Worm (Caenorhabditis elegans) whole organism, L4 larva: ENCODE data around the gene cox-6A.

ENCODE experiments used
- F10B5.3 ChIP-seq: sonication (generic microtip); optimal IDR thresholded peaks from 2 replicates; lab custom pipeline; 2016; ENCODE audit warnings: mild to moderate bottlenecking, missing genetic modification characterization, missing compliant biosample characterization
- F26F4.8 ChIP-seq: fragments of 200-800 bp; sonication (Bioruptor generic); conservative IDR thresholded peaks from 2 replicates; pipeline ENCODE4 v1.3.6; 2022; ENCODE audit warnings: missing genetic modification characterization, missing compliant biosample characterization
- R02D3.7 ChIP-seq: fragments of 150-350 bp; sonication (generic microtip); optimal IDR thresholded peaks from 3 replicates; lab custom pipeline; 2014; ENCODE audit warnings: missing biosample characterization, missing genetic modification characterization
- T26A8.4 ChIP-seq: fragments of 200-800 bp; sonication (Bioruptor generic); IDR thresholded peaks from 2 replicates; pipeline ENCODE4 v1.3.6; 2022; ENCODE audit warnings: missing genetic modification characterization, missing compliant biosample characterization
- ZK546.5 ChIP-seq, 2 experiments: sonication (generic microtip); optimal IDR thresholded peaks; 2 replicates each; lab custom pipeline; 2017; ENCODE audit warnings: missing biosample characterization in 2 of 2, missing genetic modification characterization in 2 of 2
- aha-1 ChIP-seq: fragments of 150-350 bp; peaks from one replicate; lab custom pipeline; 2014; ENCODE audit warnings: missing biosample characterization, missing genetic modification characterization
- aly-2 ChIP-seq: sonication (generic microtip); optimal IDR thresholded peaks from 2 replicates; lab custom pipeline; 2018; ENCODE audit warnings: missing biosample characterization, missing genetic modification characterization
- ama-1 ChIP-seq: fragments of 150-350 bp; optimal IDR thresholded peaks from 2 replicates; lab custom pipeline; 2014; ENCODE audit warnings: inconsistent platforms, mixed read lengths
- attf-4 ChIP-seq: sonication (generic microtip); optimal IDR thresholded peaks from 3 replicates; lab custom pipeline; 2017; ENCODE audit warnings: missing biosample characterization, missing genetic modification characterization
- ceh-82 ChIP-seq: sonication (generic microtip); optimal IDR thresholded peaks from 2 replicates; lab custom pipeline; 2017; ENCODE audit warnings: missing biosample characterization, missing genetic modification characterization
- ces-1 ChIP-seq: fragments of 150-350 bp; sonication (generic microtip); optimal IDR thresholded peaks from 4 replicates; lab custom pipeline; 2014; ENCODE audit warnings: missing biosample characterization, missing genetic modification reagents, missing genetic modification characterization
- cey-2 ChIP-seq: sonication (generic microtip); optimal IDR thresholded peaks from 3 replicates; lab custom pipeline; 2017; ENCODE audit warnings: missing genetic modification characterization, mild to moderate bottlenecking, missing compliant biosample characterization, antibody characterized with exemption, borderline replicate concordance; ENCODE audit not compliant: insufficient read depth
- ctbp-1 ChIP-seq: fragments of 200-800 bp; sonication (Bioruptor generic); IDR thresholded peaks from 2 replicates; pipeline ENCODE4 v1.3.6; 2022; ENCODE audit warnings: missing genetic modification reagents, missing genetic modification characterization, missing compliant biosample characterization
- daf-12 ChIP-seq: fragments of 150-350 bp; optimal IDR thresholded peaks from 2 replicates; lab custom pipeline; 2014; ENCODE audit warnings: missing biosample characterization, missing genetic modification reagents, missing genetic modification characterization
- daf-16 ChIP-seq, 3 experiments: sonication (generic microtip); optimal IDR thresholded peaks; 2 replicates each; lab custom pipeline; 2016 to 2017; ENCODE audit warnings: missing genetic modification characterization in 3 of 3, missing genetic modification reagents in 3 of 3, mild to moderate bottlenecking in 2 of 3, missing compliant biosample characterization in 2 of 3, missing biosample characterization in 1 of 3, moderate library complexity in 1 of 3
- dmd-6 ChIP-seq: fragments of 200-800 bp; sonication (Bioruptor generic); IDR thresholded peaks from 2 replicates; pipeline ENCODE4 v1.3.6; 2022; ENCODE audit warnings: missing genetic modification reagents, missing genetic modification characterization, missing compliant biosample characterization
- dpl-1 ChIP-seq: fragments of 150-350 bp; optimal IDR thresholded peaks from 2 replicates; lab custom pipeline; 2014; ENCODE audit warnings: missing biosample characterization, missing genetic modification reagents, missing genetic modification characterization
- dve-1 ChIP-seq: sonication (generic microtip); optimal IDR thresholded peaks from 2 replicates; lab custom pipeline; 2017; ENCODE audit warnings: antibody characterized with exemption, mild to moderate bottlenecking, missing genetic modification characterization, missing compliant biosample characterization; ENCODE audit not compliant: insufficient read depth
- egl-27 ChIP-seq: sonication (generic microtip); optimal IDR thresholded peaks from 3 replicates; lab custom pipeline; 2017; ENCODE audit warnings: missing biosample characterization, missing genetic modification reagents, missing genetic modification characterization
- fos-1 ChIP-seq: fragments of 150-350 bp; optimal IDR thresholded peaks from 2 replicates; lab custom pipeline; 2014; ENCODE audit warnings: missing biosample characterization, missing genetic modification characterization
- gei-8 ChIP-seq: fragments of 200-800 bp; sonication (Bioruptor generic); optimal IDR thresholded peaks from 2 replicates; lab custom pipeline; 2018; ENCODE audit warnings: mild to moderate bottlenecking, missing genetic modification characterization, missing compliant biosample characterization
- hif-1 ChIP-seq, 2 experiments: sonication (generic microtip); optimal IDR thresholded peaks; 2 replicates each; lab custom pipeline; 2016 to 2017; ENCODE audit warnings: missing compliant biosample characterization in 2 of 2, missing genetic modification characterization in 2 of 2, missing genetic modification reagents in 2 of 2, missing genotype in 2 of 2, mild to moderate bottlenecking in 1 of 2
- hlh-11 ChIP-seq: fragments of 200-800 bp; sonication (Bioruptor generic); optimal IDR thresholded peaks from 2 replicates; lab custom pipeline; 2018; ENCODE audit warnings: mild to moderate bottlenecking, missing genetic modification characterization, missing compliant biosample characterization
- hmg-1.1 ChIP-seq: fragments of 200-800 bp; sonication (Bioruptor generic); IDR thresholded peaks from 2 replicates; pipeline ENCODE4 v1.3.6; 2022; ENCODE audit warnings: missing genetic modification reagents, missing genetic modification characterization, missing compliant biosample characterization
- jun-1 ChIP-seq: fragments of 150-350 bp; optimal IDR thresholded peaks from 2 replicates; lab custom pipeline; 2014; ENCODE audit warnings: missing biosample characterization, missing genetic modification reagents, missing genetic modification characterization
- lim-7 ChIP-seq: fragments of 200-800 bp; sonication (Bioruptor generic); IDR thresholded peaks from 2 replicates; pipeline ENCODE4 v1.3.6; 2022; ENCODE audit warnings: missing genetic modification characterization, missing compliant biosample characterization
- lin-13 ChIP-seq: fragments of 150-350 bp; optimal IDR thresholded peaks from 2 replicates; lab custom pipeline; 2014; ENCODE audit warnings: missing biosample characterization, missing genetic modification reagents, missing genetic modification characterization
- mdl-1 ChIP-seq, 2 experiments: fragments of 150-350 bp in 1 of 2; sonication (generic microtip) in 1 of 2; optimal IDR thresholded peaks; 2 replicates each; lab custom pipeline; 2014 to 2017; ENCODE audit warnings: missing biosample characterization in 2 of 2, missing genetic modification characterization in 2 of 2
- mep-1 ChIP-seq: fragments of 150-350 bp; sonication (generic microtip); optimal IDR thresholded peaks from 3 replicates; lab custom pipeline; 2014; ENCODE audit warnings: missing biosample characterization, missing genetic modification characterization
- mxl-2 ChIP-seq: fragments of 200-800 bp; sonication (Bioruptor generic); conservative IDR thresholded peaks from 2 replicates; pipeline ENCODE4 v1.3.6; 2022; ENCODE audit warnings: missing genetic modification reagents, missing genetic modification characterization, missing compliant biosample characterization
- nhr-25 ChIP-seq: sonication (generic microtip); optimal IDR thresholded peaks from 2 replicates; lab custom pipeline; 2017; ENCODE audit warnings: missing genetic modification characterization, mild to moderate bottlenecking, missing compliant biosample characterization, antibody characterized with exemption, moderate library complexity, borderline replicate concordance; ENCODE audit not compliant: insufficient read depth
- nhr-48 ChIP-seq: sonication (generic microtip); optimal IDR thresholded peaks from 2 replicates; lab custom pipeline; 2016; ENCODE audit warnings: mild to moderate bottlenecking, missing genetic modification characterization, missing compliant biosample characterization
- nhr-6 ChIP-seq: fragments of 150-350 bp; optimal IDR thresholded peaks from 2 replicates; lab custom pipeline; 2014; ENCODE audit warnings: missing biosample characterization, missing genetic modification characterization
- nhr-76 ChIP-seq: fragments of 150-350 bp; optimal IDR thresholded peaks from 2 replicates; lab custom pipeline; 2014; ENCODE audit warnings: missing biosample characterization, missing genetic modification characterization
- pha-4 ChIP-seq, 2 experiments: fragments of 150-350 bp in 1 of 2; fragments of 200-800 bp in 1 of 2; sonication (Bioruptor generic) in 1 of 2; IDR thresholded peaks in 1 of 2; optimal IDR thresholded peaks in 1 of 2; 2 replicates each; pipeline versions ENCODE4 v1.3.6 to Lab custom; 2014 to 2022; ENCODE audit warnings: missing genetic modification characterization in 2 of 2, missing genetic modification reagents in 2 of 2, missing biosample characterization in 1 of 2, missing compliant biosample characterization in 1 of 2
- pqm-1 ChIP-seq: sonication (generic microtip); optimal IDR thresholded peaks from 2 replicates; lab custom pipeline; 2017; ENCODE audit warnings: missing biosample characterization, missing genetic modification characterization
- rbr-2 ChIP-seq: sonication (generic microtip); optimal IDR thresholded peaks from 2 replicates; lab custom pipeline; 2016; ENCODE audit warnings: missing genotype, missing genetic modification characterization, missing compliant biosample characterization
- saeg-2 ChIP-seq: fragments of 200-800 bp; sonication (Bioruptor generic); IDR thresholded peaks from 2 replicates; pipeline ENCODE4 v1.3.6; 2022; ENCODE audit warnings: missing genetic modification reagents, missing genetic modification characterization, missing compliant biosample characterization
- set-16 ChIP-seq: fragments of 200-800 bp; sonication (Bioruptor generic); IDR thresholded peaks from 2 replicates; pipeline ENCODE4 v1.3.6; 2022; ENCODE audit warnings: missing genetic modification reagents, missing genetic modification characterization, missing compliant biosample characterization
- spr-3 ChIP-seq: fragments of 200-800 bp; sonication (Bioruptor generic); optimal IDR thresholded peaks from 2 replicates; lab custom pipeline; 2018; ENCODE audit warnings: mild to moderate bottlenecking, missing genetic modification characterization, missing compliant biosample characterization
- tag-97 ChIP-seq: fragments of 200-800 bp; sonication (Bioruptor generic); IDR thresholded peaks from 2 replicates; pipeline ENCODE4 v1.3.6; 2022; ENCODE audit warnings: missing genetic modification characterization, missing compliant biosample characterization
- tra-1 ChIP-seq: fragments of 200-800 bp; sonication (Bioruptor generic); IDR thresholded peaks from 2 replicates; pipeline ENCODE4 v1.3.6; 2022; ENCODE audit warnings: missing genetic modification reagents, missing genetic modification characterization, missing compliant biosample characterization
- unc-130 ChIP-seq: sonication (generic microtip); optimal IDR thresholded peaks from 2 replicates; lab custom pipeline; 2016; ENCODE audit warnings: missing genetic modification reagents, missing genetic modification characterization, missing compliant biosample characterization
- unc-62 ChIP-seq, 3 experiments: fragments of 150-350 bp in 1 of 3; sonication (generic microtip); optimal IDR thresholded peaks in 2 of 3; peaks in 1 of 3; 1 replicate in 1 of 3; 2 replicates in 2 of 3; lab custom pipeline; 2014 to 2017; ENCODE audit warnings: missing biosample characterization in 3 of 3, missing genetic modification characterization in 3 of 3, missing genetic modification reagents in 3 of 3, missing genotype in 1 of 3
- vab-7 ChIP-seq: fragments of 200-800 bp; sonication (Bioruptor generic); IDR thresholded peaks from 2 replicates; pipeline ENCODE4 v1.3.6; 2022; ENCODE audit warnings: missing genetic modification reagents, missing genetic modification characterization, missing compliant biosample characterization
- zfp-3 ChIP-seq: fragments of 200-800 bp; sonication (Bioruptor generic); conservative IDR thresholded peaks from 2 replicates; pipeline ENCODE4 v1.3.6; 2022; ENCODE audit warnings: missing genetic modification reagents, missing genetic modification characterization, missing compliant biosample characterization
- zip-11 ChIP-seq: fragments of 200-800 bp; sonication (Bioruptor generic); IDR thresholded peaks from 2 replicates; pipeline ENCODE4 v1.3.6; 2022; ENCODE audit warnings: missing genetic modification characterization, missing compliant biosample characterization

cox-6A gene

ce11 chrIII:5089489-5089888, 8.0 kb downstream of the cox-6A start (continued):
- no peak for TF ChIP-seq rbr-2 (tag; lab: Kevin White, UChicago)
- TF ChIP-seq set-16 (GFP tag; lab: Robert Waterston, UW): no peak
- no peak for TF ChIP-seq nhr-6 (tag; lab: Kevin White, UChicago)
- TF ChIP-seq egl-27 (tag; lab: Kevin White, UChicago): no peak
- TF ChIP-seq ceh-82: no peak
- TF ChIP-seq ZK546.5 (tag; optimal IDR thresholded peaks at IDR 0.05; lab: Kevin White, UChicago): no peak
- no peak for TF ChIP-seq hmg-1.1 (GFP tag; lab: Robert Waterston, UW)
- no peak for TF ChIP-seq tag-97
- TF ChIP-seq gei-8 (GFP tag; lab: Kevin White, UChicago): no peak
- peak; percentile 6 to 51 for TF ChIP-seq mdl-1 (tag; optimal IDR thresholded peaks at IDR 0.05; lab: Kevin White, UChicago)
- TF ChIP-seq R02D3.7 (tag; lab: Kevin White, UChicago): no peak
- peak; percentile 36 for TF ChIP-seq nhr-48 (tag; lab: Kevin White, UChicago)
- TF ChIP-seq daf-12 (tag; lab: Kevin White, UChicago): no peak
- no peak for TF ChIP-seq mep-1 (tag; lab: Kevin White, UChicago)
- TF ChIP-seq cey-2 (tag; lab: Kevin White, UChicago): no peak
- TF ChIP-seq lim-7 (GFP tag; lab: Robert Waterston, UW): no peak
- no peak for TF ChIP-seq ces-1 (GFP tag; lab: Kevin White, UChicago)
- TF ChIP-seq, all 104 proteins: peak for 7

- no peak for TF ChIP-seq lin-13 (GFP tag; lab: Kevin White, UChicago)
- TF ChIP-seq hlh-11: no peak
- TF ChIP-seq nhr-6 (tag; lab: Kevin White, UChicago): no peak
- no peak for TF ChIP-seq F26F4.8 (GFP tag; lab: Robert Waterston, UW)
- TF ChIP-seq unc-62 (GFP tag; optimal IDR thresholded peaks at IDR 0.05 in 1 of 2; lab: Kevin White, UChicago): no peak
- TF ChIP-seq unc-62 (tag; optimal IDR thresholded peaks at IDR 0.05; lab: Kevin White, UChicago): no peak
- TF ChIP-seq aha-1: peak; percentile 92
- TF ChIP-seq fos-1: no peak
- no peak for TF ChIP-seq dve-1 (tag; lab: Kevin White, UChicago)
- peak; percentile 66; the same call in 1 of the 2 replicates for TF ChIP-seq zfp-3
- TF ChIP-seq ctbp-1 (GFP tag; lab: Robert Waterston, UW): no peak
- no peak for TF ChIP-seq pqm-1 (tag; lab: Kevin White, UChicago)
- TF ChIP-seq T26A8.4 (GFP tag; lab: Robert Waterston, UW): 0 out of 2 replicates have a peak, but pooled peaks have one; percentile 10
- no peak for TF ChIP-seq rbr-2 (tag; lab: Kevin White, UChicago)
- no peak for TF ChIP-seq jun-1 (tag; lab: Kevin White, UChicago)
- TF ChIP-seq spr-3 (GFP tag; lab: Kevin White, UChicago): no peak
- no peak for TF ChIP-seq nhr-25 (tag; lab: Kevin White, UChicago)
- TF ChIP-seq ZK546.5 (tag; optimal IDR thresholded peaks at IDR 0.05; lab: Kevin White, UChicago): no peak
- no peak for TF ChIP-seq mxl-2 (GFP tag; lab: Robert Waterston, UW)
- no peak for TF ChIP-seq daf-16 (GFP tag; optimal IDR thresholded peaks at IDR 0.05; lab: Kevin White, UChicago)
- no peak for TF ChIP-seq daf-16 (tag; optimal IDR thresholded peaks at IDR 0.05; lab: Kevin White, UChicago)
- no peak for TF ChIP-seq gei-8 (GFP tag; lab: Kevin White, UChicago)
Observed at ce11 chrIII:5092345-5092744, 10.8 kb downstream of the cox-6A start.

ce11 chrIII:5094506-5094905, 13.0 kb downstream of the cox-6A start, which contains the start of gene F54D8.10:
TSS of gene F54D8.10 (plus strand) at chrIII:5094806.
- no peak for TF ChIP-seq vab-7 (GFP tag; lab: Robert Waterston, UW)
- no peak for TF ChIP-seq nhr-76 (tag; lab: Kevin White, UChicago)
- no peak for TF ChIP-seq ama-1
- TF ChIP-seq daf-12 (tag; lab: Kevin White, UChicago): no peak
- no peak for TF ChIP-seq hif-1 (tag; optimal IDR thresholded peaks at IDR 0.05; lab: Kevin White, UChicago)
- TF ChIP-seq unc-130 (GFP tag; lab: Kevin White, UChicago): no peak
- TF ChIP-seq dpl-1: no peak
- TF ChIP-seq gei-8 (GFP tag; lab: Kevin White, UChicago): no peak
- no peak for TF ChIP-seq zip-11 (GFP tag; lab: Robert Waterston, UW)
- no peak for TF ChIP-seq mxl-2 (GFP tag; lab: Robert Waterston, UW)
- TF ChIP-seq tra-1 (GFP tag; lab: Robert Waterston, UW): no peak
- TF ChIP-seq attf-4 (tag; lab: Kevin White, UChicago): no peak
- TF ChIP-seq saeg-2 (GFP tag; lab: Robert Waterston, UW): no peak
- no peak for TF ChIP-seq aly-2 (tag; lab: Kevin White, UChicago)
- no peak for TF ChIP-seq R02D3.7 (tag; lab: Kevin White, UChicago)
- no peak for TF ChIP-seq dmd-6 (GFP tag; lab: Robert Waterston, UW)
- TF ChIP-seq pha-4 (GFP tag; IDR thresholded peaks at IDR 0.05; lab: Robert Waterston, UW): no peak
- TF ChIP-seq pha-4 (tag; optimal IDR thresholded peaks at IDR 0.05; lab: Kevin White, UChicago): no peak
- no peak for TF ChIP-seq F10B5.3 (tag; lab: Kevin White, UChicago)
